Fruit fly (Drosophila melanogaster) whole organism, pupa: ENCODE results near the gene ras.

Experiments used
- CG10348 ChIP-seq: fragments of 200-800 bp; sonication (Bioruptor generic); IDR thresholded peaks from 2 replicates; pipeline ENCODE4 v1.3.6; 2022; ENCODE audit warnings: missing biosample characterization, missing genetic modification characterization
- CG12605 ChIP-seq: fragments of 200-800 bp; sonication (Bioruptor generic); IDR thresholded peaks from 2 replicates; pipeline ENCODE4 v1.3.6; 2022; ENCODE audit warnings: missing biosample characterization, missing genetic modification characterization
- CG14655 ChIP-seq: fragments of 200-800 bp; sonication (Bioruptor generic); optimal IDR thresholded peaks from 3 replicates; lab custom pipeline; 2017; ENCODE audit warnings: mild to moderate bottlenecking, missing biosample characterization, missing genetic modification reagents, missing genetic modification characterization
- CG17806 ChIP-seq: fragments of 200-800 bp; sonication (Bioruptor generic); optimal IDR thresholded peaks from 2 replicates; lab custom pipeline; 2018; ENCODE audit warnings: missing biosample characterization, mild to moderate bottlenecking, missing genetic modification characterization, moderate library complexity
- CG32121 ChIP-seq: fragments of 200-800 bp; sonication (Bioruptor generic); IDR thresholded peaks from 2 replicates; pipeline ENCODE4 v1.3.6; 2022; ENCODE audit warnings: missing biosample characterization, missing genetic modification characterization
- CG34367 ChIP-seq: fragments of 200-800 bp; sonication (Bioruptor generic); optimal IDR thresholded peaks from 2 replicates; lab custom pipeline; 2018; ENCODE audit warnings: missing biosample characterization, mild to moderate bottlenecking, missing genetic modification characterization
- CG4496 ChIP-seq: fragments of 200-800 bp; sonication (Bioruptor generic); IDR thresholded peaks from 3 replicates; pipeline ENCODE4 v1.3.6; 2022; ENCODE audit warnings: missing biosample characterization, missing genetic modification characterization
- CG8301 ChIP-seq: fragments of 200-800 bp; sonication (Bioruptor generic); optimal IDR thresholded peaks from 2 replicates; lab custom pipeline; 2018; ENCODE audit warnings: missing biosample characterization, mild to moderate bottlenecking, missing genetic modification characterization
- CG9948 ChIP-seq: fragments of 200-800 bp; sonication (Bioruptor generic); optimal IDR thresholded peaks from 2 replicates; lab custom pipeline; 2018; ENCODE audit warnings: missing biosample characterization, mild to moderate bottlenecking, missing genetic modification characterization, moderate library complexity
- D1 ChIP-seq: fragments of 200-800 bp; sonication (Bioruptor generic); optimal IDR thresholded peaks from 2 replicates; lab custom pipeline; 2018; ENCODE audit warnings: missing biosample characterization, mild to moderate bottlenecking, missing genetic modification characterization, moderate library complexity
- Ets98B ChIP-seq: fragments of 200-800 bp; sonication (Bioruptor generic); IDR thresholded peaks from 2 replicates; pipeline ENCODE4 v1.3.6; 2022; ENCODE audit warnings: missing biosample characterization, missing genetic modification characterization
- Pif1A ChIP-seq: fragments of 200-800 bp; sonication (Bioruptor generic); optimal IDR thresholded peaks from 3 replicates; lab custom pipeline; 2016; ENCODE audit warnings: missing biosample characterization, missing genetic modification characterization
- Pif1B ChIP-seq: fragments of 200-800 bp; sonication (Bioruptor generic); optimal IDR thresholded peaks from 3 replicates; lab custom pipeline; 2016; ENCODE audit warnings: missing biosample characterization, missing genetic modification characterization
- rn ChIP-seq: fragments of 200-800 bp; sonication (Bioruptor generic); IDR thresholded peaks from 2 replicates; pipeline ENCODE4 v1.3.6; 2022; ENCODE audit warnings: missing biosample characterization, missing genetic modification characterization

The ras gene

dm6 chrX:10785920-10786361 is 41.6 kb downstream of the ras start:
- TF ChIP-seq Pif1B (GFP tag; lab: Kevin White, UChicago) (peak; percentile 36), CG14655 (GFP tag; lab: Kevin White, UChicago) (no peak), CG10348 (GFP tag; lab: Robert Waterston, UW) (no peak), Ets98B (GFP tag; lab: Robert Waterston, UW) (no peak), CG4496 (GFP tag; lab: Robert Waterston, UW) (no peak), CG9948 (tag; lab: Kevin White, UChicago) (no peak)

- TF ChIP-seq Pif1A (GFP tag; lab: Kevin White, UChicago), result no peak
- no peak for TF ChIP-seq CG34367 (tag; lab: Kevin White, UChicago)
- TF ChIP-seq CG12605, result no peak
These were observed 42.3 kb downstream of the ras start, which contains the start of the genes Ant2 and sesB for dm6 chrX:10786443-10787097. Gene Ant2 (minus strand): TSS chrX:10786907. Gene sesB (minus strand): TSS chrX:10786958.

DNA sequence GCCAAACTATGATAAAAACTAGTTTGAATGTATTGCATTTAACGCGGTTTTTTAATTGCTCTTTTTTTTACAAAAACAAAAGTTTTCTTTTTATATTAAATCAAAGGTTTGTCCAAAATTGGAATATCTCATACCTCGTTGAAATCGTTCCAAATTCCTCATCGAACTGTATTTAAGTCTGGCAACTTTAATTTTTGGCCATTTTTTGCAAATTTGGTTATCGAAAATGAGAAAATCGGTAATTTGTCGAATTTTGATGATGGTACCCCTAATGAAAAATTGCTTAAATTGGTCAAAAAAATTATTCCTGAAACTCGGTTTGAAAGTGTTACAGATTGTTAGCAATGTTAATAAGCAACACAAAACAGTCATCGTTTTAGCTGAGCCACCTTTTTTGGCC is 43.0 kb downstream of the ras start:
- TF ChIP-seq CG12605 (no peak), D1 (tag; lab: Kevin White, UChicago) (no peak), CG8301 (no peak), rn (GFP tag; lab: Robert Waterston, UW) (no peak), CG17806 (no peak), CG14655 (GFP tag; lab: Kevin White, UChicago) (no peak)
- TF ChIP-seq, all 21 proteins: peak for 0

dm6 chrX:10789279-10789678 is 45.0 kb downstream of the ras start:
- peak; percentile 53 for TF ChIP-seq D1 (tag; lab: Kevin White, UChicago)
- no peak for TF ChIP-seq CG32121 (GFP tag; lab: Robert Waterston, UW)
- TF ChIP-seq, all 21 proteins: peak for 1
